Fruit fly (Drosophila melanogaster) whole organism: Measurements from ENCODE around the gene scpr-B.

ENCODE experiments used
- CG8478 ChIP-seq: fragments of >200 bp; optimal IDR thresholded peaks from 2 replicates; lab custom pipeline; 2018; ENCODE audit warnings: inconsistent platforms
- Dll ChIP-seq: fragments of >200 bp; optimal IDR thresholded peaks from 2 replicates; lab custom pipeline; 2017
- pan ChIP-seq: fragments of >200 bp; optimal IDR thresholded peaks from 2 replicates; lab custom pipeline; 2017
- psq ChIP-seq: fragments of >200 bp; optimal IDR thresholded peaks from 2 replicates; lab custom pipeline; 2017

dm6 chr3R:11200042-11200884 lies 40.5 kb downstream of the scpr-B start:
- TF ChIP-seq psq (lab: Kevin White, UChicago) = no peak
- TF ChIP-seq Dll (lab: Kevin White, UChicago) = no peak
- TF ChIP-seq pan = no peak
- no peak for TF ChIP-seq CG8478 (lab: Kevin White, UChicago)
